Worm (Caenorhabditis elegans) whole organism, L4 larva: ENCODE results near the gene srz-56.

Experiments
- F10B5.3 ChIP-seq: sonication (generic microtip); optimal IDR thresholded peaks from 2 replicates; lab custom pipeline; 2016; ENCODE audit warnings: mild to moderate bottlenecking, missing genetic modification characterization, missing compliant biosample characterization
- dve-1 ChIP-seq: sonication (generic microtip); optimal IDR thresholded peaks from 2 replicates; lab custom pipeline; 2017; ENCODE audit warnings: antibody characterized with exemption, mild to moderate bottlenecking, missing genetic modification characterization, missing compliant biosample characterization; ENCODE audit not compliant: insufficient read depth
- lin-13 ChIP-seq: fragments of 150-350 bp; optimal IDR thresholded peaks from 2 replicates; lab custom pipeline; 2014; ENCODE audit warnings: missing biosample characterization, missing genetic modification reagents, missing genetic modification characterization
- lir-3 ChIP-seq: sonication (generic microtip); optimal IDR thresholded peaks from 2 replicates; lab custom pipeline; 2016; ENCODE audit warnings: mild to moderate bottlenecking, missing genetic modification characterization, missing compliant biosample characterization
- pha-4 ChIP-seq, 2 experiments: fragments of 150-350 bp in 1 of 2; fragments of 200-800 bp in 1 of 2; sonication (Bioruptor generic) in 1 of 2; IDR thresholded peaks in 1 of 2; optimal IDR thresholded peaks in 1 of 2; 2 replicates each; pipeline versions ENCODE4 v1.3.6 to Lab custom; 2014 to 2022; ENCODE audit warnings: missing genetic modification characterization in 2 of 2, missing genetic modification reagents in 2 of 2, missing biosample characterization in 1 of 2, missing compliant biosample characterization in 1 of 2
- unc-39 ChIP-seq: sonication (generic microtip); optimal IDR thresholded peaks from 2 replicates; lab custom pipeline; 2017; ENCODE audit warnings: missing biosample characterization, missing genetic modification characterization

Gene srz-56

ce11 chrIII:2291139-2291538 lies 50.6 kb downstream of the srz-56 start, which contains the start of gene fbxa-219 (continued):
- no peak for TF ChIP-seq F10B5.3 (tag; lab: Kevin White, UChicago)
- TF ChIP-seq lir-3, result no peak
- no peak for TF ChIP-seq pha-4 (GFP tag; IDR thresholded peaks at IDR 0.05; lab: Robert Waterston, UW)
- TF ChIP-seq pha-4 (tag; optimal IDR thresholded peaks at IDR 0.05; lab: Kevin White, UChicago), result no peak
- TF ChIP-seq unc-39, result no peak
- no peak for TF ChIP-seq lin-13 (GFP tag; lab: Kevin White, UChicago)
- TF ChIP-seq dve-1, result peak; percentile 16
